Fruit fly (Drosophila melanogaster) whole organism, adult: ENCODE measurements around the gene CG7497.
A peak's percentile ranks its signal among the peaks of the same experiment; 100 is the strongest.

ENCODE experiments used
- CG11617 ChIP-seq: fragments of 200-800 bp; sonication (Bioruptor generic); optimal IDR thresholded peaks from 2 replicates; lab custom pipeline; 2017; ENCODE audit warnings: mild to moderate bottlenecking, missing biosample characterization, missing genetic modification reagents, missing genetic modification characterization
- CG12768 ChIP-seq: fragments of 200-800 bp; sonication (Bioruptor generic); optimal IDR thresholded peaks from 2 replicates; lab custom pipeline; 2017; ENCODE audit warnings: missing biosample characterization, missing genetic modification characterization, mild to moderate bottlenecking, moderate library complexity, missing genetic modification reagents
- CG14711 ChIP-seq: fragments of 200-800 bp; sonication (Bioruptor generic); optimal IDR thresholded peaks from 2 replicates; lab custom pipeline; 2018; ENCODE audit warnings: missing biosample characterization, mild to moderate bottlenecking, missing genetic modification characterization, moderate library complexity
- CG1620 ChIP-seq: fragments of 200-800 bp; sonication (Bioruptor generic); optimal IDR thresholded peaks from 2 replicates; lab custom pipeline; 2016; ENCODE audit warnings: missing biosample characterization, missing genetic modification characterization
- CG33017 ChIP-seq: fragments of 200-800 bp; sonication (Bioruptor generic); optimal IDR thresholded peaks from 2 replicates; lab custom pipeline; 2018; ENCODE audit warnings: missing biosample characterization, mild to moderate bottlenecking, missing genetic modification characterization, moderate library complexity
- CG5204 ChIP-seq: fragments of 200-800 bp; sonication (Bioruptor generic); optimal IDR thresholded peaks from 2 replicates; lab custom pipeline; 2016; ENCODE audit warnings: missing biosample characterization, missing genetic modification characterization
- CG7045 ChIP-seq: fragments of 200-800 bp; sonication (Bioruptor generic); optimal IDR thresholded peaks from 2 replicates; lab custom pipeline; 2017; ENCODE audit warnings: missing biosample characterization, mild to moderate bottlenecking, missing genetic modification characterization
- CG7101 ChIP-seq: fragments of 200-800 bp; sonication (Bioruptor generic); optimal IDR thresholded peaks from 2 replicates; lab custom pipeline; 2018; ENCODE audit warnings: missing biosample characterization, mild to moderate bottlenecking, missing genetic modification characterization, moderate library complexity
- Clk ChIP-seq: fragments of 200-800 bp; sonication (Bioruptor generic); optimal IDR thresholded peaks from 2 replicates; lab custom pipeline; 2017; ENCODE audit warnings: missing biosample characterization, missing genetic modification characterization
- Crg-1 ChIP-seq: fragments of 200-800 bp; sonication (Bioruptor generic); optimal IDR thresholded peaks from 2 replicates; lab custom pipeline; 2016; ENCODE audit warnings: missing biosample characterization, missing genetic modification characterization
- Hr96 ChIP-seq: fragments of 200-800 bp; sonication (Bioruptor generic); optimal IDR thresholded peaks from 2 replicates; lab custom pipeline; 2016; ENCODE audit warnings: missing biosample characterization, missing genetic modification characterization
- Mnt ChIP-seq: fragments of 200-800 bp; sonication (Bioruptor generic); optimal IDR thresholded peaks from 2 replicates; lab custom pipeline; 2016; ENCODE audit warnings: missing biosample characterization, mild to moderate bottlenecking, missing genetic modification characterization
- bab1 ChIP-seq: fragments of 200-800 bp; sonication (Bioruptor generic); optimal IDR thresholded peaks from 3 replicates; lab custom pipeline; 2019; ENCODE audit warnings: missing biosample characterization, mild to moderate bottlenecking, missing genetic modification characterization, moderate library complexity
- cic ChIP-seq: fragments of 200-800 bp; sonication (Bioruptor generic); optimal IDR thresholded peaks from 2 replicates; lab custom pipeline; 2017; ENCODE audit warnings: missing biosample characterization, mild to moderate bottlenecking, missing genetic modification characterization, moderate library complexity
- cnc ChIP-seq, 2 experiments: fragments of >200 bp; optimal IDR thresholded peaks; 2 replicates each; lab custom pipeline; 2017
- kay ChIP-seq: fragments of 200-800 bp; sonication (Bioruptor generic); peaks from one replicate; lab custom pipeline; 2016; ENCODE audit warnings: missing biosample characterization, missing genetic modification characterization, borderline replicate concordance
- ovo ChIP-seq: fragments of 200-800 bp; sonication (Bioruptor generic); optimal IDR thresholded peaks from 2 replicates; lab custom pipeline; 2016; ENCODE audit warnings: missing biosample characterization, missing genetic modification characterization
- pad ChIP-seq: fragments of 200-800 bp; sonication (Bioruptor generic); optimal IDR thresholded peaks from 3 replicates; lab custom pipeline; 2017; ENCODE audit warnings: missing biosample characterization, missing genetic modification characterization, mild to moderate bottlenecking, moderate library complexity, missing genetic modification reagents
- tj ChIP-seq: fragments of 200-800 bp; sonication (Bioruptor generic); optimal IDR thresholded peaks from 3 replicates; lab custom pipeline; 2017; ENCODE audit warnings: missing biosample characterization, mild to moderate bottlenecking, missing genetic modification characterization, moderate library complexity
- toe ChIP-seq: fragments of 200-800 bp; sonication (Bioruptor generic); optimal IDR thresholded peaks from 2 replicates; lab custom pipeline; 2016; ENCODE audit warnings: missing biosample characterization, missing genetic modification characterization

CG7497 gene

DNA sequence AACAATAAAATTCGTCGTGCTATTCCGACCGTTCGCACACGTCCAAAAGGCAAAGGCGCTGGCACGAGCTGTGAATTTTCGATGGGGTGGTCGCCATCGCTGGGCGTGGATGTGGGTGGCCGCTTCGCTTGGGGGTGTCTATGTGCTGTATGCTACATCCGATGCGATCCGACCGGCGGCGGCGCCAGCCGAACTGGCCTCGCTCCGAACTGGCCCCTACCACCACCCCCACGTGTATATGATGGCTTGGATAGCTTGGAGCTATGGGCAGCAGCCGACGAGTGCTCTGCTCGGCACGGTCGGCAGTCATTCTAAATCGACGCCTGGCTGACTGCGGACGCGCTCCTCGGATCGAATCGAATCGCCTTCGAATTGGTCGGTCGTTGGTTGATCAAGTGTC, at the start of gene CG7497:
TSS of gene CG7497 (plus strand) at position 308 of the 400 bp plus-strand sequence.
- TF ChIP-seq CG12768 (GFP tag; lab: Kevin White, UChicago) (peak; percentile 20), pad (GFP tag; lab: Kevin White, UChicago) (no peak), Clk (GFP tag; lab: Kevin White, UChicago) (no peak)

DNA sequence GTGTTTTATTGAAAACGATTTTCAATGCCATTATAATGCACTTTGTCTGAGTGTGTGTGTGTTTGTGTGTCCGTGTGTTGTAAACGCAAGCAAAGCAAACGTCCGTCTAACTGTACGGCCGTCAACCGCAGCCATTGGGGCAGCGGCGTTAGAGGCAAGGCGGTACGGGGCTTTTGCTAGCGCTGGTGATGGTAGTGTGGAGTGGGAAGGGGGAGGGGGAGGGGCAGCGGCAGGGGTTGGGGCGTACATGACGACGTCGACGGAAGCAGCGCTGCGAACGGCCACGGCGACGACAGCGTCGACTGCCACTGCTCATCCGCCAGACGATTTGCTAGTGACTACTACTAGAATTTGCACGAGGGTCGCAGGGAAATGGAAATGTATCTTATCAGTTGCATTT, 48.5 kb upstream of the CG7497 start:
- TF ChIP-seq toe (GFP tag; lab: Kevin White, UChicago) (no peak), ovo (GFP tag; lab: Kevin White, UChicago) (no peak), cic (GFP tag; lab: Kevin White, UChicago) (peak; percentile 92), bab1 (GFP tag; lab: Kevin White, UChicago) (no peak), cnc (optimal IDR thresholded peaks at IDR 0.05; lab: Kevin White, UChicago) (no peak), CG33017 (tag; lab: Kevin White, UChicago) (no peak), kay (GFP tag; lab: Kevin White, UChicago) (no peak), Crg-1 (GFP tag; lab: Kevin White, UChicago) (no peak), Mnt (GFP tag; lab: Kevin White, UChicago) (no peak), CG12768 (GFP tag; lab: Kevin White, UChicago) (peak; percentile 81), pad (GFP tag; lab: Kevin White, UChicago) (peak; percentile 37), Hr96 (GFP tag; lab: Kevin White, UChicago) (no peak), tj (peak; percentile 62), CG11617 (GFP tag; lab: Kevin White, UChicago) (no peak)

DNA sequence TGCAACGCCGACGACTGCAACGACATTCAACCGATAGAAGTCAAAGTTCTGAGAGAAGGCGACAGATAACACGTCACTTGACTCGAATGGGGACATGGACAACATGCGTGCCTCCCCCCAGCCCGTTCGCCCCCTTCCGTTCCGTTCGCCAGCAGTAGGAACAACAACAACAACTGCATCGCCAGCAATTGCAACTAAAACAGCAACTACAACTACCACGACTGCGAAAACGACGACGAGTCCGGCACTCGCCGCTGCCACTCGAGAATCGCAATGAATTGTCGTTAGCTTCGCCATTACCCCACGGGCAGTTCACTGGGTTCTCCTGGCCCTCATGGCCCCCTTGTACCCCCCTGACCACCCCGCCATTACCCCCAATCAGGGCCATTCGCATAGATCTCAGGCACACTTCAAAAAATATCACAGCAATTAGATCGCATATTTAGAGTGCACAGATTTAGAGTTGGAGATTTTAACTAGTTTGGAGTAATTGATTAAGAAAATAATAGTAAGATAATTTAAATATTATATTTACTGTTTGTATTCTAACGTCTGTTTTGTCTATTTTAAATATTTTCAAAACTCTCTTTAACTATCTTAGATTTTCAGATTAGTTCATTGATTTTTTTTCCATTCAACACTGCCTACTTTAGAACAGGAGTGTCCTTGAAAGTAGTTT, 46.7 kb upstream of the CG7497 start:
- TF ChIP-seq bab1 (GFP tag; lab: Kevin White, UChicago), result no peak
- TF ChIP-seq CG7045 (GFP tag; lab: Kevin White, UChicago), result no peak
- TF ChIP-seq Mnt (GFP tag; lab: Kevin White, UChicago), result no peak
- no peak for TF ChIP-seq ovo (GFP tag; lab: Kevin White, UChicago)
- TF ChIP-seq CG11617 (GFP tag; lab: Kevin White, UChicago), result no peak
- no peak for TF ChIP-seq CG14711 (tag; lab: Kevin White, UChicago)
- TF ChIP-seq CG5204 (GFP tag; lab: Kevin White, UChicago), result no peak
- peak; percentile 4 for TF ChIP-seq tj
- no peak for TF ChIP-seq kay (GFP tag; lab: Kevin White, UChicago)
- TF ChIP-seq CG12768 (GFP tag; lab: Kevin White, UChicago), result peak; percentile 14
- TF ChIP-seq CG1620 (GFP tag; lab: Kevin White, UChicago), result no peak

DNA sequence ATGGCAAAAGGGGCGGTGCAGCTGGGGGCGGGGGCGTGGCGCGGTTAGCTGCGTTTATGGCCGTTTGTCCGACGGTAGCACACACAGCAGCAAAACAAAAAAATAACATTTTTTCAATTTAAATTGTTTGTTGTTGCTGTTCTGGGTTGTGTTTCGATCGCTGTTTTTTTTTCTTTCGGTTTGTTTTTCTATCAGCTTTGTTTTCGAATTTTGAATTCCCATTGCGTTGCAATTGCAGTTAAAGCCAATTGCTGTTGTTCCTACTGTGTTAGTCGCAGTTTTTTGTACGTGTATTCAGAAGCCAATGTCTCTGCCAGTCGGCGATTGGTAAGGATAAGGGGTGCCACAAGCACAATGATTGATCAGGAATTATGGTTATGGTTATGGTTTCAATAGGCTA, 46.0 kb upstream of the CG7497 start:
- no peak for TF ChIP-seq bab1 (GFP tag; lab: Kevin White, UChicago)
- no peak for TF ChIP-seq Hr96 (GFP tag; lab: Kevin White, UChicago)
- TF ChIP-seq Mnt (GFP tag; lab: Kevin White, UChicago), result no peak
- TF ChIP-seq toe (GFP tag; lab: Kevin White, UChicago), result no peak
- TF ChIP-seq kay (GFP tag; lab: Kevin White, UChicago), result no peak
- no peak for TF ChIP-seq CG12768 (GFP tag; lab: Kevin White, UChicago)
- TF ChIP-seq cic (GFP tag; lab: Kevin White, UChicago), result no peak
- no peak for TF ChIP-seq CG7101 (tag; lab: Kevin White, UChicago)
- no peak for TF ChIP-seq CG11617 (GFP tag; lab: Kevin White, UChicago)
- no peak for TF ChIP-seq Crg-1 (GFP tag; lab: Kevin White, UChicago)
- TF ChIP-seq Clk (GFP tag; lab: Kevin White, UChicago), result no peak
- no peak for TF ChIP-seq pad (GFP tag; lab: Kevin White, UChicago)

DNA sequence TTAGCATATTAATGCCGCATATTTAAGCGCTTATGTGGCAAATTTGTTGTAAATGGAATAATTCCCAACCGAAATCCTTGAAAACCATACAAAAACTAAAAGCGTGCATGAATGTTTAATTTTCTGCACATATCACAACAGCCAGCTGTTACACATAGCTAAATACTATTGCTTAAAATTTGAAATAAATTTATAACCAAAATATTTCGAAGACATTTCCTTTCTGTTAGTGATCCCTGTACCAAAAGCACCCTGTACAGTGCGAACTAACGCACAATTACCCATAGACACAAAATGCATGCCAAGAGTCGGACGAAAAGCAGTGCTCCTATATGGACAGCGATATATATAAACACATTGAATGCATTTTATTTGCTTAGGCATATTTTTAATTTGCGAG, 45.4 kb upstream of the CG7497 start:
- TF ChIP-seq Hr96 (GFP tag; lab: Kevin White, UChicago), result no peak
- no peak for TF ChIP-seq ovo (GFP tag; lab: Kevin White, UChicago)
- no peak for TF ChIP-seq Mnt (GFP tag; lab: Kevin White, UChicago)
- TF ChIP-seq pad (GFP tag; lab: Kevin White, UChicago), result no peak
- TF ChIP-seq CG11617 (GFP tag; lab: Kevin White, UChicago), result no peak
- no peak for TF ChIP-seq cic (GFP tag; lab: Kevin White, UChicago)
- TF ChIP-seq CG12768 (GFP tag; lab: Kevin White, UChicago), result no peak
- no peak for TF ChIP-seq kay (GFP tag; lab: Kevin White, UChicago)
- TF ChIP-seq bab1 (GFP tag; lab: Kevin White, UChicago), result no peak
- TF ChIP-seq Clk (GFP tag; lab: Kevin White, UChicago), result no peak
- TF ChIP-seq Crg-1 (GFP tag; lab: Kevin White, UChicago), result no peak
- no peak for TF ChIP-seq CG5204 (GFP tag; lab: Kevin White, UChicago)

DNA sequence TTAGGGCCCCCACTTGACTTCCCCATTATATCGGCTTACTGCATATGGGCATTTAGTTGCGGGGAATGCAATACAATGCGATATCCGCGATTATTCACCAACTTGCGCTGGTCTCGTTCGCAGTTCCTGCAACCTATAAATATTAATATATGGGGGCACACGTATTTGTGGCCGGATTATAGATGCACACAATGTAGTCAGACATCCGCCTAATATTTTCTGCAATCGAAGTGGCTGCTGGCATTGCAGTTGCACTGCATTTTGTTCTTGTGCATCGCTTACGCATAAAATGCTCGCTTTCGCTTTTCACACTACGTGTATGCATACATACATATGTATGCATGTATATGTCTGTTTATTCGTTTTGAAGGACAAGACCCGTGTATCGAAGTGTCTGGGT, 44.6 kb upstream of the CG7497 start:
- TF ChIP-seq CG5204 (GFP tag; lab: Kevin White, UChicago), result no peak
- TF ChIP-seq Crg-1 (GFP tag; lab: Kevin White, UChicago), result no peak
- TF ChIP-seq ovo (GFP tag; lab: Kevin White, UChicago), result no peak
- no peak for TF ChIP-seq cnc (optimal IDR thresholded peaks at IDR 0.05; lab: Kevin White, UChicago)
- TF ChIP-seq Hr96 (GFP tag; lab: Kevin White, UChicago), result no peak
- TF ChIP-seq CG33017 (tag; lab: Kevin White, UChicago), result no peak
- TF ChIP-seq CG12768 (GFP tag; lab: Kevin White, UChicago), result no peak
- TF ChIP-seq CG7101 (tag; lab: Kevin White, UChicago), result no peak
- no peak for TF ChIP-seq tj
- TF ChIP-seq Clk (GFP tag; lab: Kevin White, UChicago), result no peak
